Worm (Caenorhabditis elegans): ENCODE results near the gene unc-103.

unc-103 gene

ce11 chrIII:4090773-4091172, 24.4 kb upstream of the unc-103 start, which contains the start of gene C03C10.2:
TSS of gene C03C10.2 (plus strand) at chrIII:4091073.
- TF ChIP-seq nhr-76 (tag; optimal IDR thresholded peaks at IDR 0.05) (no peak), nhr-47 (tag; optimal IDR thresholded peaks at IDR 0.05) (no peak), ets-5 (GFP tag; IDR thresholded peaks at IDR 0.05) (no peak), tbx-2 (tag; optimal IDR thresholded peaks at IDR 0.05) (no peak), xbp-1 (tag; optimal IDR thresholded peaks at IDR 0.05) (no peak), lin-39 (tag; optimal IDR thresholded peaks at IDR 0.05) (no peak), alr-1 (tag; optimal IDR thresholded peaks at IDR 0.05; ENCODE audit: borderline replicate concordance) (no peak), ceh-8 (GFP tag; optimal IDR thresholded peaks at IDR 0.05) (no peak), hpl-2 (GFP tag; optimal IDR thresholded peaks at IDR 0.05) (no peak), nhr-11 (tag; optimal IDR thresholded peaks at IDR 0.05) (no peak), ceh-63 (GFP tag; optimal IDR thresholded peaks at IDR 0.05) (no peak), snpc-4 (tag; optimal IDR thresholded peaks at IDR 0.05) (no peak), unc-62 (GFP tag; optimal IDR thresholded peaks at IDR 0.05) (no peak), vab-15 (tag; optimal IDR thresholded peaks at IDR 0.05) (no peak), zip-4 (GFP tag; optimal IDR thresholded peaks at IDR 0.05) (no peak), nhr-84 (tag; optimal IDR thresholded peaks at IDR 0.05) (no peak), unc-86 (tag; optimal IDR thresholded peaks at IDR 0.05) (no peak), egl-27 (tag; optimal IDR thresholded peaks at IDR 0.05) (no peak)

ce11 chrIII:4092020-4092419, 23.2 kb upstream of the unc-103 start, which contains the start of gene C03C10.5:
TSS of gene C03C10.5 (minus strand) at chrIII:4092120.
- TF ChIP-seq ceh-82 (tag; optimal IDR thresholded peaks at IDR 0.05) (no peak), elt-3 (tag; optimal IDR thresholded peaks at IDR 0.05) (no peak), swsn-7 (tag; optimal IDR thresholded peaks at IDR 0.05) (no peak), fos-1 (tag; optimal IDR thresholded peaks at IDR 0.05) (no peak), xbp-1 (tag; optimal IDR thresholded peaks at IDR 0.05) (no peak), ztf-4 (tag; optimal IDR thresholded peaks at IDR 0.05) (no peak), snpc-4 (tag; optimal IDR thresholded peaks at IDR 0.05) (no peak), nhr-84 (tag; optimal IDR thresholded peaks at IDR 0.05) (no peak), fkh-4 (tag; optimal IDR thresholded peaks at IDR 0.05; ENCODE audit: borderline replicate concordance) (no peak), C04F5.9 (tag; optimal IDR thresholded peaks at IDR 0.05) (no peak), nhr-12 (tag; optimal IDR thresholded peaks at IDR 0.05) (no peak), Y116A8C.19 (tag; optimal IDR thresholded peaks at IDR 0.05; ENCODE audit: borderline replicate concordance) (no peak), nhr-19 (GFP tag; conservative IDR thresholded peaks at IDR 0.05) (no peak)

- TF ChIP-seq unc-86 (tag; optimal IDR thresholded peaks at IDR 0.05): no peak
- peak in 1 of 2 experiments; percentile 3 for TF ChIP-seq ztf-11 (tag; optimal IDR thresholded peaks at IDR 0.05)
- no peak for TF ChIP-seq ceh-82 (tag; optimal IDR thresholded peaks at IDR 0.05)
- TF ChIP-seq grh-1 (GFP tag; IDR thresholded peaks at IDR 0.05): 0 out of 2 replicates have a peak, but pooled peaks have one; percentile 17
- no peak for TF ChIP-seq fkh-4 (tag; optimal IDR thresholded peaks at IDR 0.05; ENCODE audit: borderline replicate concordance)
- no peak for TF ChIP-seq dpl-1 (GFP tag; optimal IDR thresholded peaks at IDR 0.05)
- TF ChIP-seq ceh-63 (GFP tag; optimal IDR thresholded peaks at IDR 0.05): no peak
- no peak for TF ChIP-seq C34B4.2 (tag; optimal IDR thresholded peaks at IDR 0.05)
- TF ChIP-seq hlh-17 (GFP tag; optimal IDR thresholded peaks at IDR 0.05; ENCODE audit: borderline replicate concordance): no peak
These were observed 22.2 kb upstream of the unc-103 start for ce11 chrIII:4092962-4093361.

- TF ChIP-seq efl-1 (optimal IDR thresholded peaks at IDR 0.05) (peak in 1 of 2 experiments; percentile 21), efl-1 (GFP tag; optimal IDR thresholded peaks at IDR 0.05 in 1 of 2) (peak; percentile 45 to 54), lin-14 (GFP tag; optimal IDR thresholded peaks at IDR 0.05) (peak; percentile 4), lin-35 (GFP tag; optimal IDR thresholded peaks at IDR 0.05) (peak in 1 of 2 experiments; percentile 17), dpl-1 (GFP tag; optimal IDR thresholded peaks at IDR 0.05) (peak in 1 of 3 experiments; percentile 9), unc-86 (tag; optimal IDR thresholded peaks at IDR 0.05) (no peak), ceh-88 (GFP tag; IDR thresholded peaks at IDR 0.05) (no peak), lsy-2 (tag; optimal IDR thresholded peaks at IDR 0.05) (peak in 1 of 2 experiments; percentile 37), F16B12.6 (tag; optimal IDR thresholded peaks at IDR 0.05) (peak; percentile 78), mep-1 (tag; optimal IDR thresholded peaks at IDR 0.05) (peak; percentile 42), ceh-8 (GFP tag; optimal IDR thresholded peaks at IDR 0.05) (no peak), rnt-1 (tag; optimal IDR thresholded peaks at IDR 0.05) (peak; percentile 27), blmp-1 (tag; optimal IDR thresholded peaks at IDR 0.05) (no peak), isw-1 (GFP tag; IDR thresholded peaks at IDR 0.05) (no peak)
These were observed 20.5 kb upstream of the unc-103 start, which contains the start of gene rnr-2 for ce11 chrIII:4094681-4095080. TSS of gene rnr-2 (minus strand) at chrIII:4094921.

Measured in whole organism, L1 larva.